Fruit fly (Drosophila melanogaster) whole organism, prepupa: Measurements from ENCODE around the gene CG33664.
A peak's percentile ranks its signal among the peaks of the same experiment; 100 is the strongest.

Experiments
- Blimp-1 ChIP-seq: fragments of 200-800 bp; sonication (Bioruptor generic); optimal IDR thresholded peaks from 3 replicates; lab custom pipeline; 2017; ENCODE audit warnings: missing biosample characterization, missing genetic modification characterization, mild to moderate bottlenecking, moderate library complexity, missing genetic modification reagents
- CG10631 ChIP-seq: fragments of 200-800 bp; sonication (Bioruptor generic); optimal IDR thresholded peaks from 2 replicates; lab custom pipeline; 2016; ENCODE audit warnings: missing biosample characterization, missing genetic modification characterization
- CG10669 ChIP-seq: fragments of 200-800 bp; sonication (Bioruptor generic); optimal IDR thresholded peaks from 3 replicates; lab custom pipeline; 2018; ENCODE audit warnings: missing biosample characterization, mild to moderate bottlenecking, missing genetic modification characterization, moderate library complexity
- CG11762 ChIP-seq: fragments of 200-800 bp; sonication (Bioruptor generic); optimal IDR thresholded peaks from 3 replicates; lab custom pipeline; 2016; ENCODE audit warnings: missing biosample characterization, missing genetic modification characterization; ENCODE audit not compliant: insufficient read depth
- CG11902 ChIP-seq: fragments of 200-800 bp; sonication (Bioruptor generic); optimal IDR thresholded peaks from 3 replicates; lab custom pipeline; 2016; ENCODE audit warnings: missing biosample characterization, missing genetic modification characterization
- CG15336 ChIP-seq: fragments of 200-800 bp; sonication (Bioruptor generic); IDR thresholded peaks from 2 replicates; pipeline ENCODE4 v1.3.6; 2022; ENCODE audit warnings: missing biosample characterization, missing genetic modification characterization
- CG16779 ChIP-seq: fragments of 200-800 bp; sonication (Bioruptor generic); optimal IDR thresholded peaks from 3 replicates; lab custom pipeline; 2017; ENCODE audit warnings: missing biosample characterization, mild to moderate bottlenecking, missing genetic modification characterization
- CG3032 ChIP-seq: fragments of 200-800 bp; optimal IDR thresholded peaks from 2 replicates; lab custom pipeline; 2019; ENCODE audit warnings: missing biosample characterization, mild to moderate bottlenecking, missing genetic modification characterization, moderate library complexity
- CG31627 ChIP-seq: fragments of 200-800 bp; sonication (Bioruptor generic); optimal IDR thresholded peaks from 3 replicates; lab custom pipeline; 2016; ENCODE audit warnings: missing biosample characterization, missing genetic modification characterization
- CG32006 ChIP-seq: fragments of 200-800 bp; sonication (Bioruptor generic); optimal IDR thresholded peaks from 3 replicates; lab custom pipeline; 2017; ENCODE audit warnings: missing biosample characterization, mild to moderate bottlenecking, missing genetic modification characterization
- CG34406 ChIP-seq: fragments of 200-800 bp; sonication (Bioruptor generic); optimal IDR thresholded peaks from 3 replicates; lab custom pipeline; 2016; ENCODE audit warnings: missing biosample characterization, missing genetic modification characterization
- CG3919 ChIP-seq: fragments of 200-800 bp; sonication (Bioruptor generic); optimal IDR thresholded peaks from 3 replicates; lab custom pipeline; 2016; ENCODE audit warnings: missing biosample characterization, missing genetic modification characterization
- CG4318 ChIP-seq: fragments of 200-800 bp; sonication (Bioruptor generic); optimal IDR thresholded peaks from 3 replicates; lab custom pipeline; 2017; ENCODE audit warnings: missing biosample characterization, mild to moderate bottlenecking, missing genetic modification characterization
- CG6163 ChIP-seq: fragments of 200-800 bp; sonication (Bioruptor generic); IDR thresholded peaks from 3 replicates; pipeline ENCODE4 v1.3.6; 2022; ENCODE audit warnings: missing biosample characterization, missing genetic modification characterization
- CG6792 ChIP-seq: fragments of 200-800 bp; sonication (Bioruptor generic); optimal IDR thresholded peaks from 3 replicates; lab custom pipeline; 2016; ENCODE audit warnings: missing biosample characterization, missing genetic modification characterization
- CG6808 ChIP-seq: fragments of 200-800 bp; sonication (Bioruptor generic); optimal IDR thresholded peaks from 3 replicates; lab custom pipeline; 2017; ENCODE audit warnings: missing biosample characterization, missing genetic modification characterization, mild to moderate bottlenecking, moderate library complexity, missing genetic modification reagents
- CG6854 ChIP-seq: fragments of 200-800 bp; sonication (Bioruptor generic); optimal IDR thresholded peaks from 2 replicates; lab custom pipeline; 2017; ENCODE audit warnings: missing biosample characterization, mild to moderate bottlenecking, missing genetic modification characterization
- CG7368 ChIP-seq: fragments of 200-800 bp; sonication (Bioruptor generic); optimal IDR thresholded peaks from 3 replicates; lab custom pipeline; 2016; ENCODE audit warnings: missing biosample characterization, missing genetic modification characterization
- CG8119 ChIP-seq: fragments of 200-800 bp; sonication (Bioruptor generic); IDR thresholded peaks from 3 replicates; pipeline ENCODE4 v1.3.6; 2022; ENCODE audit warnings: missing biosample characterization, missing genetic modification characterization
- CG8319 ChIP-seq: fragments of 200-800 bp; sonication (Bioruptor generic); optimal IDR thresholded peaks from 3 replicates; lab custom pipeline; 2016; ENCODE audit warnings: missing biosample characterization, missing genetic modification characterization
- CG8632 ChIP-seq: fragments of 200-800 bp; sonication (Bioruptor generic); optimal IDR thresholded peaks from 3 replicates; lab custom pipeline; 2016; ENCODE audit warnings: missing biosample characterization, missing genetic modification characterization
- Eip75B ChIP-seq: fragments of 200-800 bp; sonication (Bioruptor generic); optimal IDR thresholded peaks from 3 replicates; lab custom pipeline; 2016; ENCODE audit warnings: missing biosample characterization, missing genetic modification characterization
- Eip78C ChIP-seq: fragments of 200-800 bp; sonication (Bioruptor generic); peaks from one replicate; lab custom pipeline; 2016; ENCODE audit warnings: missing biosample characterization, missing genetic modification characterization
- Eip93F ChIP-seq: fragments of 200-800 bp; sonication (Bioruptor generic); optimal IDR thresholded peaks from 2 replicates; lab custom pipeline; 2016; ENCODE audit warnings: missing biosample characterization, mild to moderate bottlenecking, missing genetic modification characterization
- Ets21C ChIP-seq: fragments of 200-800 bp; sonication (Bioruptor generic); optimal IDR thresholded peaks from 3 replicates; lab custom pipeline; 2016; ENCODE audit warnings: missing biosample characterization, missing genetic modification characterization
- Ets96B ChIP-seq: fragments of 200-800 bp; optimal IDR thresholded peaks from 2 replicates; lab custom pipeline; 2019; ENCODE audit warnings: missing biosample characterization, mild to moderate bottlenecking, missing genetic modification characterization, moderate library complexity
- Gug ChIP-seq: fragments of 200-800 bp; sonication (Bioruptor generic); IDR thresholded peaks from 2 replicates; pipeline ENCODE4 v1.3.6; 2022; ENCODE audit warnings: missing biosample characterization, missing genetic modification characterization
- Hr38 ChIP-seq: sonication (Bioruptor generic); optimal IDR thresholded peaks from 2 replicates; lab custom pipeline; 2016; ENCODE audit warnings: missing biosample characterization, missing genetic modification characterization
- Hr39 ChIP-seq: fragments of 200-800 bp; sonication (Bioruptor generic); optimal IDR thresholded peaks from 2 replicates; lab custom pipeline; 2016; ENCODE audit warnings: missing biosample characterization, missing genetic modification characterization
- Hr4 ChIP-seq: fragments of 200-800 bp; sonication (Bioruptor generic); optimal IDR thresholded peaks from 3 replicates; lab custom pipeline; 2016; ENCODE audit warnings: missing biosample characterization, missing genetic modification characterization
- Lpt ChIP-seq: fragments of 200-800 bp; sonication (Bioruptor generic); optimal IDR thresholded peaks from 3 replicates; lab custom pipeline; 2016; ENCODE audit warnings: missing biosample characterization, missing genetic modification characterization
- OdsH ChIP-seq: fragments of 200-800 bp; sonication (Bioruptor generic); optimal IDR thresholded peaks from 3 replicates; lab custom pipeline; 2016; ENCODE audit warnings: missing biosample characterization, missing genetic modification characterization
- Smox ChIP-seq: fragments of 200-800 bp; sonication (Bioruptor generic); optimal IDR thresholded peaks from 3 replicates; lab custom pipeline; 2016; ENCODE audit warnings: missing biosample characterization, missing genetic modification characterization
- Sox14 ChIP-seq: fragments of 200-800 bp; sonication (Bioruptor generic); optimal IDR thresholded peaks from 3 replicates; lab custom pipeline; 2016; ENCODE audit warnings: missing biosample characterization, missing genetic modification characterization
- achi ChIP-seq: fragments of 200-800 bp; sonication (Bioruptor generic); optimal IDR thresholded peaks from 3 replicates; lab custom pipeline; 2016; ENCODE audit warnings: missing biosample characterization, missing genetic modification characterization
- acj6 ChIP-seq: fragments of 200-800 bp; sonication (Bioruptor generic); optimal IDR thresholded peaks from 3 replicates; lab custom pipeline; 2016; ENCODE audit warnings: missing biosample characterization, missing genetic modification characterization
- eg ChIP-seq: fragments of 200-800 bp; sonication (Bioruptor generic); IDR thresholded peaks from 3 replicates; pipeline ENCODE4 v1.3.6; 2022; ENCODE audit warnings: missing biosample characterization, missing genetic modification characterization
- esn ChIP-seq: fragments of 200-800 bp; sonication (Bioruptor generic); optimal IDR thresholded peaks from 2 replicates; lab custom pipeline; 2016; ENCODE audit warnings: missing biosample characterization, mild to moderate bottlenecking, missing genetic modification characterization, moderate library complexity
- fkh ChIP-seq: fragments of 200-800 bp; sonication (Bioruptor generic); optimal IDR thresholded peaks from 3 replicates; lab custom pipeline; 2017; ENCODE audit warnings: missing biosample characterization, mild to moderate bottlenecking, missing genetic modification characterization, moderate library complexity
- lz ChIP-seq: fragments of 200-800 bp; sonication (Bioruptor generic); optimal IDR thresholded peaks from 3 replicates; lab custom pipeline; 2016; ENCODE audit warnings: missing biosample characterization, missing genetic modification characterization
- pdm3 ChIP-seq: fragments of 200-800 bp; sonication (Bioruptor generic); optimal IDR thresholded peaks from 3 replicates; lab custom pipeline; 2016; ENCODE audit warnings: missing biosample characterization, missing genetic modification characterization
- spab ChIP-seq: fragments of 200-800 bp; sonication (Bioruptor generic); optimal IDR thresholded peaks from 2 replicates; lab custom pipeline; 2017; ENCODE audit warnings: missing biosample characterization, mild to moderate bottlenecking, missing genetic modification characterization, missing genetic modification reagents
- svp ChIP-seq: fragments of 200-800 bp; sonication (Bioruptor generic); peaks from one replicate; lab custom pipeline; 2016; ENCODE audit warnings: missing biosample characterization, missing genetic modification characterization
- vri ChIP-seq: fragments of 200-800 bp; sonication (Bioruptor generic); optimal IDR thresholded peaks from 3 replicates; lab custom pipeline; 2016; ENCODE audit warnings: missing biosample characterization, mild to moderate bottlenecking, missing genetic modification characterization

Gene CG33664

DNA sequence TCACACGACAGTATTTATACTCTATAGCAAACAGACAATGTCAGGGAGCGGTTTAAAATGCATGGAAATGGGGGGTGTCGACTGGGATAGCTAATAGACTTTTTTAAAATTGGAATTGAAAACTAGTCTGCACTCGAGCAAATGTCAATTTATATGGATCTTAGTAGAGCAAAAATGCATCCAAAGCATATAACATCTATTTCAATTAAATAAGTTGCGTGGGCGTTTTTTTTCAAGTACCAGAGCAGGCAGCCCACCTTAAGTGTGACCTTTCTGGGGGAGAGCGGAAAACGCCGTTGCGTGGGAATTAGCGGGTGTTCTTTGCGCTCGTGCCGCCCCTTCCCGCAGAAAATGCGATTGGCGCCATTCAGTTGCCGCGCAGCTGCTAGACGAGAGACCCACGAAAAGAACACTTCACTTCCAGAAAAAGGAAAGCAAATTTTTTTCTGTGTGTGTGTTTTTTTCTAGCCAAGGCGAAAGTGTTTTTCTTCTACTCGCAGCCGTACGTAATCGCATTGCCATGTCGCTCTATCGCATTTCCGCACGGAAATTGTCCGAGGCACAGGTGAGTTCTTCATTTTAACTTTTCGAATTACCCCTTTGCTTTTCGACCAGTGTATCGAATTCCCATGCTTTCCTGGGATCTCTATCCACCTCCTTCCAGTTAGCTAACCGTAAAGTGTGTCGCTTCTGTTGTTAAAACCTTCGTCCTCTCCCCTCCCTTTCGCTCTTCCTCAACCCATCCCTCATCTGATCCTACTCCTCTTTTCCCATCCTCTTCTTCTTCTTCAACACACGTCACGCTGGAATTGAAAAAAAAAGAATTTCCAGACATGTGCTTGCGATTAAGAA, 31.9 kb upstream of the CG33664 start (continued):
- TF ChIP-seq CG8119 (GFP tag; lab: Robert Waterston, UW) (no peak; the same call in 2 of the 3 replicates), CG3032 (no peak), spab (GFP tag; lab: Kevin White, UChicago) (no peak), Eip75B (GFP tag; lab: Kevin White, UChicago) (peak; percentile 21), CG11902 (GFP tag; lab: Kevin White, UChicago) (no peak), Ets96B (tag; lab: Kevin White, UChicago) (no peak), CG6854 (GFP tag; lab: Kevin White, UChicago) (no peak), Gug (GFP tag; lab: Robert Waterston, UW) (no peak), Eip78C (peak; percentile 81), vri (GFP tag; lab: Kevin White, UChicago) (peak; percentile 53), Eip93F (no peak), CG3919 (peak; percentile 35), esn (peak; percentile 12), eg (GFP tag; lab: Robert Waterston, UW) (0 out of 3 replicates have a peak, but pooled peaks have one; percentile 33), Hr38 (GFP tag; lab: Kevin White, UChicago) (no peak), CG6163 (GFP tag; lab: Robert Waterston, UW) (peak; percentile 57; the same call in 1 of the 3 replicates), CG32006 (GFP tag; lab: Kevin White, UChicago) (peak; percentile 33), CG11762 (GFP tag; lab: Kevin White, UChicago) (no peak), Sox14 (GFP tag; lab: Kevin White, UChicago) (no peak)

DNA sequence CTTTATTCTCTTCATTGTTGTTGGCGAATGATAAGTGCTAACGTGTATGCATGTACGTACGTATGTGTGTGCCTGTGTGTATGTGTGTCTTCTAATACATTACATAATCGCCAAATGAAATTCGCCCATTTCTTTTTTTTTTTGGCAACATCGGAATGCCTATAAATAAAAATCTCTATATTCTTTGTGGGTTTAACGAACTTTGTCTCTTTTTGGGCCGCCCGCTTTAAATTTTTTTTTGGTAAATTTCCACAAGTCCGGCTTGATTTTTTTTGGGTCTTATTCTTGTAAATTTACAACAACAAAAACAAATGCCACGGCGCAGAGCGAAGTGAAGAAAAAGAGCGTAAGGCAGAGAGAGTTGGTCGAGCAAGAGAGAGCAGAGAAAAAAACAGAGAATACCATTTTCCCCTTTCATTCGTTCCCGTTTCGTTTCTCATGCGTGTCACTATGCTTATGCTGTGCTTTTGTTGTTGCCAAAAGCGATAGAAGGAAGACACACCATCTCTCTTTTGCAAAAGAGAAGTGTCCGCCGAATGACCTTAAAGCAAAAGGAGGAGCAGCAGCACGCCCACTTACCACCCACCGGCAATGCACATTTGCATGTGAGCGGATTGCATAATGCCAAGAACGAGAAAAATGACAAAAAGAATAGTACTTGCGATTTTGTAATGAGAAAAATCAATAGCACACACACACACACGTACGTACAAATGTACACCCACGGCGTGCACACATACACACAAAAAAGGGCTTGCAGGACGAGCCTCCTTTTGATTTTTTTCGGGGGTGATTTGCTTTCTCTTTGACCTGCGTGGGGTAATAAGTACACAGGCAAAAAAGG, 31.0 kb upstream of the CG33664 start:
- no peak for TF ChIP-seq CG4318 (GFP tag; lab: Kevin White, UChicago)
- TF ChIP-seq CG15336 = no peak
- TF ChIP-seq CG32006 (GFP tag; lab: Kevin White, UChicago) = no peak
- TF ChIP-seq CG8632 = no peak
- no peak for TF ChIP-seq CG10631 (GFP tag; lab: Kevin White, UChicago)
- no peak for TF ChIP-seq CG34406 (GFP tag; lab: Kevin White, UChicago)

dm6 chrX:6353613-6353986, 30.4 kb upstream of the CG33664 start:
- TF ChIP-seq CG8319 (GFP tag; lab: Kevin White, UChicago) (peak; percentile 27), Hr38 (GFP tag; lab: Kevin White, UChicago) (no peak), Hr39 (GFP tag; lab: Kevin White, UChicago) (peak; percentile 24), Gug (GFP tag; lab: Robert Waterston, UW) (peak; percentile 57), Ets96B (tag; lab: Kevin White, UChicago) (peak; percentile 54), CG31627 (GFP tag; lab: Kevin White, UChicago) (peak; percentile 57), fkh (GFP tag; lab: Kevin White, UChicago) (peak; percentile 36), Blimp-1 (GFP tag; lab: Kevin White, UChicago) (peak; percentile 65), svp (GFP tag; lab: Kevin White, UChicago) (peak; percentile 86), achi (peak; percentile 71), pdm3 (GFP tag; lab: Kevin White, UChicago) (peak; percentile 53), Ets21C (GFP tag; lab: Kevin White, UChicago) (no peak), CG10631 (GFP tag; lab: Kevin White, UChicago) (peak; percentile 66), OdsH (GFP tag; lab: Kevin White, UChicago) (peak; percentile 73), Smox (peak; percentile 79), Lpt (peak; percentile 39), CG15336 (peak; percentile 68), CG6808 (GFP tag; lab: Kevin White, UChicago) (peak; percentile 44), CG6854 (GFP tag; lab: Kevin White, UChicago) (no peak), Eip93F (peak; percentile 15), CG11762 (GFP tag; lab: Kevin White, UChicago) (peak; percentile 66), acj6 (GFP tag; lab: Kevin White, UChicago) (peak; percentile 63), CG3919 (peak; percentile 71), CG6792 (peak; percentile 53), Hr4 (GFP tag; lab: Kevin White, UChicago) (peak; percentile 54), spab (GFP tag; lab: Kevin White, UChicago) (peak; percentile 14), CG16779 (no peak), CG10669 (GFP tag; lab: Kevin White, UChicago) (peak; percentile 52), Sox14 (GFP tag; lab: Kevin White, UChicago) (peak; percentile 26), CG7368 (peak; percentile 54), lz (peak; percentile 64)
